Worm (Caenorhabditis elegans): ENCODE measurements around the gene Y105C5B.9.

DNA sequence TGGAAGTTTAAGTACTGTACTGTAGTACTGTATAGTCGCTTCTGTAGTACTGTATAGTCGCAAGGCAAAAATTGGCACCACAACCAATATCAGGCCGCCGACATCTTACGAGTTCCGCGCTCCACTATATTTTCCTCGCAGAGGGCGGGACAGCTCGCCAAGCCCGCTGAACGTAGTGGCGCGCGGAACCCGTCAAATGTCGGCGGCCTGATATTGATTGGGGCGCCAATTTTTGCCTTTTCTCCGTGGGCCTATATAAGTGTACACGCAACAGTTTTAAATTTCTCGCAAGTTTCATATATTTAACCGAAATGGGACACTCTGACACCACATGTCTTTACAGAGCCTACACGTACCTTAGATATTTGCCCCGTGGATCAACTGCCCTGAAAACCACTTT lies 19.6 kb downstream of the Y105C5B.9 start:
- TF ChIP-seq nhr-237 (tag; optimal IDR thresholded peaks at IDR 0.05) (no peak), tbx-8 (GFP tag; optimal IDR thresholded peaks at IDR 0.05) (no peak), blmp-1 (tag; optimal IDR thresholded peaks at IDR 0.05) (no peak), elt-1 (tag; optimal IDR thresholded peaks at IDR 0.05; ENCODE audit: borderline replicate concordance, insufficient read depth) (no peak), snpc-4 (tag; optimal IDR thresholded peaks at IDR 0.05) (no peak), lin-13 (tag; optimal IDR thresholded peaks at IDR 0.05) (no peak), unc-62 (GFP tag; optimal IDR thresholded peaks at IDR 0.05) (no peak), nhr-28 (tag; optimal IDR thresholded peaks at IDR 0.05) (no peak), unc-39 (tag; optimal IDR thresholded peaks at IDR 0.05) (no peak)

Measured in whole organism, mixed stage, embryonic.